Worm (Caenorhabditis elegans) whole organism, midembryonic: ENCODE data around the gene zip-3.

Source experiments
- flt-1 ChIP-seq: fragments of 200-800 bp; sonication (Bioruptor generic); IDR thresholded peaks from 2 replicates; pipeline ENCODE4 v1.3.6; 2022; ENCODE audit warnings: missing genetic modification characterization, missing compliant biosample characterization
- klf-2 ChIP-seq: fragments of 200-800 bp; sonication (Bioruptor generic); conservative IDR thresholded peaks from 2 replicates; pipeline ENCODE4 v1.3.6; 2022; ENCODE audit warnings: missing genetic modification reagents, missing genetic modification characterization, missing compliant biosample characterization

DNA sequence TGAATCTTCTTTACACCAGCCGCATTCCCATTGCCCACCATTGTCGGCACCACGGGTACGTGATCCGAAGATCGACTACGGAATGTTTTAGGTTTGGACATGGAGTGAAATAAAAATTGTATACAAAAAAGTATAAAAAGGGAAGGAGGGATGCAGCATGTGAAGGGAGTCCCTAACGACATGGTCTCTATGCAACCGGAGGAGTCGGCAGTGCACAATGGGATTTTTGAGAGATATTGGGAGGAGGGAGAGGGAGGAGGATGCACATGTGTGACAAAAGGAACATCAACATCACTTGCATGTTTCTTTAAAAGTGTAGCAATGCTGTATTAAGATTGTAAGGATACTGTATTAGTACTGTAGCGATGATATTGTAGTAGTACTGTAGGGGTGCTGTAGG is 17.7 kb downstream of the zip-3 start, which contains the start of gene W07G1.1:
- TF ChIP-seq klf-2 (GFP tag; lab: Robert Waterston, UW) (no peak), flt-1 (GFP tag; lab: Robert Waterston, UW) (no peak)
